Fruit fly (Drosophila melanogaster): ENCODE measurements around the gene CG3999.

DNA sequence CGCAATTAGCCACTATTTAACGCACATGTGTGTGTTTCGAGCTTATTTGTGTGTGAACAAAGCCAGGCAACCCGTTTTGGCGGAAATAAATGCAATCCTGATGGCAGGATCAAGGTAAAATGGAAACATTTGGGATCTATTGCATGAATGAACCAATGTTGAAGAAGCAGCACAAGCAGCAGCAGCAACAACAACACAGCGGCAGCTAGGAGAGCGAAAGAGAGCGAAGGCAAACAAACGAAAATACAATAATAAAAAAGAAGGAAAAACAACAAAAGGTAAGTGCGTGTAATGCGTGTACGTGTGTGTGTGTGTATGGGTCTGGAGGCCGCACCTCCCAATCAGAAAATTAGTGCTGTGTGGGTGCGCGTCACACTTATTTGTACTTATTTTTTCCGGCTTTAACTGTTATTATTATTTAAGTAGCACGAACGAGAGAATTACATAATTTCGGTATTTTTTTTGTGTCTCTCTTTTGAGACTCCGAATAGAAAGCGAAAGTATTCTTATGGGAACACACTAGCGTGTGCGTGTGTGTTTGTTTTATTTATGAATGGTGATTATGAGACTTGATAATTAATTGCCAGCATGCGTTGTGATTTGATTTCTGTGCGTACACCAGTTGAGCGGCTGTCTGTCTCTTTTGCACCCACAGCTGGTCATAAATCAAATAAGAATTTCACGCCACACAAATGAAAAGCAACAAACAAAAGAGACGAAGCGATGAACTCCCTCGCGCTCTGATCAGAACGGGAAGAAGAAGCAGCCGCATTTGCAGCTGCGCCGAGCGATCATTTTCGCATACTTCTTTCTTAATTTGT, 13.5 kb downstream of the CG3999 start:
- no peak for TF ChIP-seq psq (optimal IDR thresholded peaks at IDR 0.05)
- no peak for TF ChIP-seq CG8478 (optimal IDR thresholded peaks at IDR 0.05)
- peak; percentile 4 for TF ChIP-seq Dll (optimal IDR thresholded peaks at IDR 0.05)
- no peak for TF ChIP-seq usp (GFP tag; optimal IDR thresholded peaks at IDR 0.05)
